Worm (Caenorhabditis elegans) whole organism, young adult: Measurements from ENCODE around the gene gtf-2E1.

Experiments used
- B0035.1 ChIP-seq: sonication (generic microtip); optimal IDR thresholded peaks from 2 replicates; lab custom pipeline; 2016; ENCODE audit warnings: missing genetic modification characterization, mild to moderate bottlenecking, missing compliant biosample characterization, missing genotype, missing genetic modification reagents
- B0336.3 ChIP-seq: fragments of 200-800 bp; sonication (Bioruptor generic); IDR thresholded peaks from 2 replicates; pipeline ENCODE4 v1.3.6; 2022; ENCODE audit warnings: missing genetic modification characterization, missing compliant biosample characterization
- C06A6.2 ChIP-seq: fragments of 200-800 bp; sonication (Bioruptor generic); conservative IDR thresholded peaks from 2 replicates; pipeline ENCODE4 v1.3.6; 2022; ENCODE audit warnings: missing genetic modification characterization, missing compliant biosample characterization
- D2030.7 ChIP-seq: fragments of 200-800 bp; sonication (Bioruptor generic); IDR thresholded peaks from 2 replicates; pipeline ENCODE4 v1.3.6; 2022; ENCODE audit warnings: missing genetic modification reagents, missing genetic modification characterization, missing compliant biosample characterization
- F23B12.7 ChIP-seq: sonication (generic microtip); optimal IDR thresholded peaks from 2 replicates; lab custom pipeline; 2017; ENCODE audit warnings: missing genetic modification characterization, mild to moderate bottlenecking, missing compliant biosample characterization, antibody characterized with exemption, moderate library complexity; ENCODE audit not compliant: insufficient read depth
- F55B11.4 ChIP-seq: sonication (generic microtip); optimal IDR thresholded peaks from 2 replicates; lab custom pipeline; 2016; ENCODE audit warnings: missing compliant biosample characterization, missing genetic modification characterization, borderline replicate concordance; ENCODE audit not compliant: insufficient read depth
- K11D2.4 ChIP-seq: fragments of 200-800 bp; sonication (Bioruptor generic); IDR thresholded peaks from 2 replicates; pipeline ENCODE4 v1.3.6; 2022; ENCODE audit warnings: missing genetic modification reagents, missing genetic modification characterization, missing compliant biosample characterization
- Y53F4B.3 ChIP-seq: fragments of 200-800 bp; sonication (Bioruptor generic); IDR thresholded peaks from 2 replicates; pipeline ENCODE4 v1.3.6; 2022; ENCODE audit warnings: missing genetic modification reagents, missing genetic modification characterization, missing compliant biosample characterization
- Y53G8AR.9 ChIP-seq: fragments of 200-800 bp; sonication (Bioruptor generic); conservative IDR thresholded peaks from 2 replicates; pipeline ENCODE4 v1.3.6; 2022; ENCODE audit warnings: missing genetic modification reagents, missing genetic modification characterization, missing compliant biosample characterization
- Y56A3A.18 ChIP-seq: fragments of 200-800 bp; sonication (Bioruptor generic); IDR thresholded peaks from 2 replicates; pipeline ENCODE4 v1.3.6; 2022; ENCODE audit warnings: missing genetic modification reagents, missing genetic modification characterization, missing compliant biosample characterization
- Y79H2A.3 ChIP-seq: fragments of 200-800 bp; sonication (Bioruptor generic); conservative IDR thresholded peaks from 2 replicates; pipeline ENCODE4 v1.3.6; 2022; ENCODE audit warnings: missing genetic modification reagents, missing genetic modification characterization, missing compliant biosample characterization
- ZK185.1 ChIP-seq: sonication (generic microtip); optimal IDR thresholded peaks from 2 replicates; lab custom pipeline; 2016; ENCODE audit warnings: mild to moderate bottlenecking, missing genetic modification characterization, missing compliant biosample characterization; ENCODE audit not compliant: poor library complexity, severe bottlenecking
- akir-1 ChIP-seq: fragments of 200-800 bp; sonication (Bioruptor generic); optimal IDR thresholded peaks from 2 replicates; lab custom pipeline; 2018; ENCODE audit warnings: mild to moderate bottlenecking, missing genetic modification characterization, moderate library complexity, missing compliant biosample characterization
- aptf-2 ChIP-seq: fragments of 200-800 bp; sonication (Bioruptor generic); conservative IDR thresholded peaks from 2 replicates; pipeline ENCODE4 v1.3.6; 2022; ENCODE audit warnings: missing genetic modification reagents, missing genetic modification characterization, missing compliant biosample characterization
- athp-1 ChIP-seq: sonication (generic microtip); optimal IDR thresholded peaks from 2 replicates; lab custom pipeline; 2017; ENCODE audit warnings: mild to moderate bottlenecking, missing genetic modification characterization, missing compliant biosample characterization
- attf-5 ChIP-seq: fragments of 200-800 bp; sonication (Bioruptor generic); optimal IDR thresholded peaks from 2 replicates; lab custom pipeline; 2018; ENCODE audit warnings: mild to moderate bottlenecking, missing genetic modification characterization, missing compliant biosample characterization
- bed-2 ChIP-seq: fragments of 200-800 bp; sonication (Bioruptor generic); IDR thresholded peaks from 2 replicates; pipeline ENCODE4 v1.3.6; 2022; ENCODE audit warnings: missing genetic modification reagents, missing genetic modification characterization, missing compliant biosample characterization
- cebp-1 ChIP-seq, 2 experiments: fragments of 200-800 bp in 1 of 2; sonication (Bioruptor generic) in 1 of 2; sonication (generic microtip) in 1 of 2; IDR thresholded peaks in 1 of 2; optimal IDR thresholded peaks in 1 of 2; 2 replicates each; pipeline versions ENCODE4 v1.3.6 to Lab custom; 2017 to 2022; ENCODE audit warnings: missing compliant biosample characterization in 2 of 2, missing genetic modification characterization in 2 of 2, mild to moderate bottlenecking in 1 of 2, missing genetic modification reagents in 1 of 2, moderate library complexity in 1 of 2
- ceh-40 ChIP-seq: fragments of 200-800 bp; sonication (Bioruptor generic); IDR thresholded peaks from 2 replicates; pipeline ENCODE4 v1.3.6; 2022; ENCODE audit warnings: missing genetic modification characterization, missing compliant biosample characterization
- ceh-58 ChIP-seq: fragments of 200-800 bp; sonication (Bioruptor generic); IDR thresholded peaks from 2 replicates; pipeline ENCODE4 v1.3.6; 2022; ENCODE audit warnings: missing genetic modification characterization, missing compliant biosample characterization
- ceh-91 ChIP-seq: fragments of 200-800 bp; sonication (Bioruptor generic); IDR thresholded peaks from 2 replicates; pipeline ENCODE4 v1.3.6; 2022; ENCODE audit warnings: missing genetic modification reagents, missing genetic modification characterization, missing compliant biosample characterization
- die-1 ChIP-seq: sonication (generic microtip); optimal IDR thresholded peaks from 2 replicates; lab custom pipeline; 2016; ENCODE audit warnings: missing genotype, mild to moderate bottlenecking, missing genetic modification characterization, missing compliant biosample characterization
- gei-17 ChIP-seq: fragments of 200-800 bp; sonication (Bioruptor generic); optimal IDR thresholded peaks from 2 replicates; lab custom pipeline; 2018; ENCODE audit warnings: mild to moderate bottlenecking, missing genetic modification characterization, missing compliant biosample characterization
- hmg-1.2 ChIP-seq: fragments of 200-800 bp; sonication (Bioruptor generic); IDR thresholded peaks from 2 replicates; pipeline ENCODE4 v1.3.6; 2022; ENCODE audit warnings: missing genetic modification reagents, missing genetic modification characterization, missing compliant biosample characterization
- hrde-1 ChIP-seq: sonication (generic microtip); optimal IDR thresholded peaks from 2 replicates; lab custom pipeline; 2016; ENCODE audit warnings: missing genetic modification characterization, mild to moderate bottlenecking, missing compliant biosample characterization, moderate library complexity, missing genotype, missing genetic modification reagents, borderline replicate concordance
- lin-26 ChIP-seq: fragments of 200-800 bp; sonication (Bioruptor generic); IDR thresholded peaks from 2 replicates; pipeline ENCODE4 v1.3.6; 2022; ENCODE audit warnings: missing genetic modification reagents, missing genetic modification characterization, missing compliant biosample characterization
- madf-10 ChIP-seq: sonication (generic microtip); optimal IDR thresholded peaks from 2 replicates; lab custom pipeline; 2016; ENCODE audit warnings: mild to moderate bottlenecking, missing genetic modification characterization, missing compliant biosample characterization
- madf-8 ChIP-seq: fragments of 200-800 bp; sonication (Bioruptor generic); conservative IDR thresholded peaks from 2 replicates; pipeline ENCODE4 v1.3.6; 2022; ENCODE audit warnings: missing genetic modification reagents, missing genetic modification characterization, missing compliant biosample characterization
- mel-28 ChIP-seq: sonication (generic microtip); optimal IDR thresholded peaks from 2 replicates; lab custom pipeline; 2016; ENCODE audit warnings: borderline replicate concordance, mild to moderate bottlenecking, missing genetic modification characterization, missing compliant biosample characterization
- mes-4 ChIP-seq: sonication (generic microtip); optimal IDR thresholded peaks from 2 replicates; lab custom pipeline; 2016; ENCODE audit warnings: missing genotype, missing genetic modification characterization, missing compliant biosample characterization
- nfyb-1 ChIP-seq: fragments of 200-800 bp; sonication (Bioruptor generic); IDR thresholded peaks from 2 replicates; pipeline ENCODE4 v1.3.6; 2022; ENCODE audit warnings: missing genetic modification reagents, missing genetic modification characterization, missing compliant biosample characterization
- nhr-120 ChIP-seq: fragments of 200-800 bp; sonication (Bioruptor generic); IDR thresholded peaks from 2 replicates; pipeline ENCODE4 v1.3.6; 2022; ENCODE audit warnings: missing genetic modification characterization, missing compliant biosample characterization
- nhr-179 ChIP-seq: sonication (generic microtip); optimal IDR thresholded peaks from 2 replicates; lab custom pipeline; 2016; ENCODE audit warnings: mild to moderate bottlenecking, missing genetic modification characterization, missing compliant biosample characterization
- nhr-90 ChIP-seq: sonication (generic microtip); optimal IDR thresholded peaks from 2 replicates; lab custom pipeline; 2016; ENCODE audit warnings: missing genotype, mild to moderate bottlenecking, missing genetic modification characterization, missing compliant biosample characterization
- rpc-1 ChIP-seq, 2 experiments: fragments of 150-350 bp in 1 of 2; sonication (generic microtip) in 1 of 2; optimal IDR thresholded peaks; 2 replicates each; lab custom pipeline; 2014 to 2018; ENCODE audit warnings: missing biosample characterization in 1 of 2, missing genetic modification characterization in 1 of 2, missing genetic modification reagents in 1 of 2, missing genotype in 1 of 2
- sdz-38 ChIP-seq: sonication (generic microtip); optimal IDR thresholded peaks from 2 replicates; lab custom pipeline; 2016; ENCODE audit warnings: missing genotype, missing genetic modification characterization, missing compliant biosample characterization
- sea-2 ChIP-seq: fragments of 200-800 bp; sonication (Bioruptor generic); IDR thresholded peaks from 2 replicates; pipeline ENCODE4 v1.3.6; 2022; ENCODE audit warnings: missing genetic modification characterization, missing compliant biosample characterization
- snpc-1.3 ChIP-seq: sonication (generic microtip); optimal IDR thresholded peaks from 2 replicates; lab custom pipeline; 2017; ENCODE audit warnings: missing genetic modification characterization, mild to moderate bottlenecking, missing compliant biosample characterization, antibody characterized with exemption, moderate library complexity, missing genotype, missing genetic modification reagents; ENCODE audit not compliant: insufficient read depth
- snpc-3.4 ChIP-seq: sonication (generic microtip); optimal IDR thresholded peaks from 2 replicates; lab custom pipeline; 2017; ENCODE audit warnings: missing genetic modification characterization, mild to moderate bottlenecking, missing compliant biosample characterization, antibody characterized with exemption, moderate library complexity, missing genotype, missing genetic modification reagents
- somi-1 ChIP-seq: fragments of 200-800 bp; sonication (Bioruptor generic); optimal IDR thresholded peaks from 2 replicates; lab custom pipeline; 2018; ENCODE audit warnings: mild to moderate bottlenecking, missing genetic modification characterization, missing compliant biosample characterization
- tlf-1 ChIP-seq: fragments of 200-800 bp; sonication (Bioruptor generic); optimal IDR thresholded peaks from 2 replicates; lab custom pipeline; 2018; ENCODE audit warnings: mild to moderate bottlenecking, missing genetic modification characterization, missing compliant biosample characterization
- unc-130 ChIP-seq: sonication (generic microtip); optimal IDR thresholded peaks from 2 replicates; lab custom pipeline; 2016; ENCODE audit warnings: missing genetic modification reagents, missing genetic modification characterization, missing compliant biosample characterization
- zim-3 ChIP-seq: sonication (generic microtip); optimal IDR thresholded peaks from 2 replicates; lab custom pipeline; 2017; ENCODE audit warnings: mild to moderate bottlenecking, missing genetic modification characterization, moderate library complexity, missing compliant biosample characterization
- ztf-3 ChIP-seq: fragments of 200-800 bp; sonication (Bioruptor generic); optimal IDR thresholded peaks from 2 replicates; lab custom pipeline; 2018; ENCODE audit warnings: mild to moderate bottlenecking, missing genetic modification characterization, missing compliant biosample characterization

gtf-2E1 gene

DNA sequence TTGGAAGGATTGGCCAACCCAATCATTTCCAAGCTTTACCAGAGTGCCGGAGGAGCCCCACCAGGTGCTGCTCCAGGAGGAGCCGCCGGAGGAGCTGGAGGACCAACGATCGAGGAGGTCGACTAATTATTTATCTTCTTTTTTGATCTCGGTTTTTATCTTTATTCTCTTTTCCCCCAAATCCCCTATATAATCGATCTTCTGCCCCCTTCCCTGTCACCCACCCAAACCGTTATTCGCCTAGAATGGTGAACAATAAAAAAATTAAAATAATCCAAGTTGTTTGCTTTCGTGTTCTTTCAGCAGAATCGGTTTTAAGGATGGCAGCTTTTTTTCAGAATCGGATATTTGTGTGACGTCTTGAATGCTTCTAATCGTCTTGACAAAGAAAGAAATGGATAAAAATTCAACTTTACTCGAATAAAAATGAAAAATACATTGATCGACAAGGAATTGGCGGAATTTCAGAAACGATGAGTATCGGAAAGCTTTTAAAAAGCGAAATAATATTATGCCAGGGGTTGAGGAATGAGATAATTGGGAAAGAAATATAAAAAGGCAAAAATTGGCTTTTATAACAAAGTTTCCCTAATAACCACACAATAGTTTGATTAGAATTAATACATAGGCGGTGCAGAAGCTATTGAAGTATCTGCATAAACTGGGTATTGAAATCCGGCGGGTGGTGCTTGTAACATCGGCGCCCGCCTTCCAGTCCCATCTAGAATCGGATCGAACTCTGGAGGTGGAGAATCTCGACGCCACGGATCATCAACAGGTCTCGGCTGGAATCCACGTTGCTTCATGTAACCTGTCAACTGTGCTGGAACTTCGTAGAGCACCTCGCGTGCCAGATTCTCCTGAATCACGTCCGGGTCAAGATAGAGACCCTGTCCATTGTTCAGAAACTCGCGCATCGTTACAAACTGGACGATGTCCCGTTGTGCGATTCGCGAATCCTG lies 26.2 kb downstream of the gtf-2E1 start (continued):
- TF ChIP-seq rpc-1 (optimal IDR thresholded peaks at IDR 0.05; lab: Kevin White, UChicago) (no peak), rpc-1 (tag; optimal IDR thresholded peaks at IDR 0.05; lab: Kevin White, UChicago) (no peak), K11D2.4 (peak; percentile 65; the same call in 1 of the 2 replicates), snpc-3.4 (peak; percentile 91), nhr-120 (no peak), die-1 (tag; lab: Kevin White, UChicago) (peak; percentile 58), Y79H2A.3 (GFP tag; lab: Robert Waterston, UW) (no peak), D2030.7 (GFP tag; lab: Robert Waterston, UW) (peak; percentile 82; the same call in 1 of the 2 replicates), unc-130 (GFP tag; lab: Kevin White, UChicago) (peak; percentile 58), zim-3 (tag; lab: Kevin White, UChicago) (peak; percentile 88), hrde-1 (tag; lab: Kevin White, UChicago) (peak; percentile 60), Y53F4B.3 (GFP tag; lab: Robert Waterston, UW) (no peak), F55B11.4 (tag; lab: Kevin White, UChicago) (no peak), nfyb-1 (peak; percentile 89), attf-5 (GFP tag; lab: Kevin White, UChicago) (peak; percentile 72), akir-1 (GFP tag; lab: Kevin White, UChicago) (no peak), ceh-91 (no peak; the same call in 1 of the 2 replicates), nhr-179 (tag; lab: Kevin White, UChicago) (no peak), gei-17 (GFP tag; lab: Kevin White, UChicago) (peak; percentile 81), madf-8 (GFP tag; lab: Robert Waterston, UW) (peak; percentile 23), athp-1 (tag; lab: Kevin White, UChicago) (peak; percentile 96), mel-28 (tag; lab: Kevin White, UChicago) (peak; percentile 49), nhr-90 (peak; percentile 35), hmg-1.2 (GFP tag; lab: Robert Waterston, UW) (peak; percentile 59), B0035.1 (peak; percentile 79), aptf-2 (GFP tag; lab: Robert Waterston, UW) (no peak), ceh-40 (GFP tag; lab: Robert Waterston, UW) (peak; percentile 70), mes-4 (tag; lab: Kevin White, UChicago) (peak; percentile 13), F23B12.7 (tag; lab: Kevin White, UChicago) (peak; percentile 79), C06A6.2 (GFP tag; lab: Robert Waterston, UW) (peak; percentile 9; the same call in 1 of the 2 replicates), madf-10 (tag; lab: Kevin White, UChicago) (peak; percentile 61), cebp-1 (GFP tag; IDR thresholded peaks at IDR 0.05; lab: Robert Waterston, UW) (0 out of 2 replicates have a peak, but pooled peaks have one; percentile 46), cebp-1 (tag; optimal IDR thresholded peaks at IDR 0.05; lab: Kevin White, UChicago) (peak; percentile 85), ZK185.1 (tag; lab: Kevin White, UChicago) (peak; percentile 67), tlf-1 (peak; percentile 96), sdz-38 (tag; lab: Kevin White, UChicago) (no peak), sea-2 (GFP tag; lab: Robert Waterston, UW) (no peak), Y56A3A.18 (GFP tag; lab: Robert Waterston, UW) (peak; percentile 97), ztf-3 (GFP tag; lab: Kevin White, UChicago) (peak; percentile 71), somi-1 (GFP tag; lab: Kevin White, UChicago) (peak; percentile 43), ceh-58 (peak; percentile 89; the same call in 1 of the 2 replicates), B0336.3 (peak; percentile 96), Y53G8AR.9 (peak; percentile 97), lin-26 (GFP tag; lab: Robert Waterston, UW) (peak; percentile 90), bed-2 (GFP tag; lab: Robert Waterston, UW) (no peak; the same call in 1 of the 2 replicates), snpc-1.3 (peak; percentile 95)
